Worm (Caenorhabditis elegans) whole organism, L1 larva: ENCODE results near the gene T26E4.10.

Source experiments
- ama-1 ChIP-seq: fragments of 150-350 bp; optimal IDR thresholded peaks from 2 replicates; lab custom pipeline; 2014
- blmp-1 ChIP-seq: fragments of 150-350 bp; optimal IDR thresholded peaks from 2 replicates; lab custom pipeline; 2014; ENCODE audit warnings: missing biosample characterization, missing genetic modification characterization
- egl-27 ChIP-seq, 2 experiments: fragments of 150-350 bp in 1 of 2; sonication (generic microtip); optimal IDR thresholded peaks; 3 replicates each; lab custom pipeline; 2017 to 2018; ENCODE audit warnings: missing biosample characterization in 2 of 2, missing genetic modification characterization in 2 of 2, missing genetic modification reagents in 2 of 2
- lin-13 ChIP-seq: fragments of 150-350 bp; optimal IDR thresholded peaks from 2 replicates; lab custom pipeline; 2014; ENCODE audit warnings: missing biosample characterization, missing genetic modification reagents, missing genetic modification characterization
- lin-14 ChIP-seq: fragments of 200-800 bp; sonication (Bioruptor generic); optimal IDR thresholded peaks from 2 replicates; lab custom pipeline; 2018; ENCODE audit warnings: mild to moderate bottlenecking, missing genetic modification characterization, moderate library complexity, missing compliant biosample characterization
- lin-35 ChIP-seq, 2 experiments: fragments of 150-350 bp; optimal IDR thresholded peaks; 2 replicates each; lab custom pipeline; 2014; ENCODE audit warnings: missing biosample characterization in 2 of 2, missing genetic modification characterization in 2 of 2, missing genetic modification reagents in 2 of 2
- lir-3 ChIP-seq: sonication (generic microtip); optimal IDR thresholded peaks from 2 replicates; lab custom pipeline; 2016; ENCODE audit warnings: mild to moderate bottlenecking, missing genetic modification characterization, moderate library complexity, missing compliant biosample characterization; ENCODE audit not compliant: poor library complexity
- mef-2 ChIP-seq: fragments of 150-350 bp; optimal IDR thresholded peaks from 2 replicates; lab custom pipeline; 2014; ENCODE audit warnings: missing biosample characterization, missing genetic modification characterization
- nhr-19 ChIP-seq: fragments of 200-800 bp; sonication (Bioruptor generic); conservative IDR thresholded peaks from 2 replicates; pipeline ENCODE4 v1.3.6; 2022; ENCODE audit warnings: missing genetic modification characterization, missing compliant biosample characterization

- TF ChIP-seq lir-3 (tag; lab: Kevin White, UChicago): no peak
- no peak for TF ChIP-seq egl-27 (tag; optimal IDR thresholded peaks at IDR 0.05; lab: Kevin White, UChicago)
- no peak for TF ChIP-seq lin-13 (GFP tag; lab: Kevin White, UChicago)
- TF ChIP-seq lin-35 (GFP tag; optimal IDR thresholded peaks at IDR 0.05; lab: Kevin White, UChicago): no peak
- no peak for TF ChIP-seq nhr-19
- TF ChIP-seq ama-1: no peak
- no peak for TF ChIP-seq lin-14
- no peak for TF ChIP-seq blmp-1 (tag; lab: Kevin White, UChicago)
- no peak for TF ChIP-seq mef-2 (tag; lab: Kevin White, UChicago)
Observed at ce11 chrV:15819983-15820382, 22.0 kb upstream of the T26E4.10 start, which contains the start of gene srbc-48.
